Fruit fly (Drosophila melanogaster) whole organism, embryonic: ENCODE results near the gene mask.

Experiments used
- CG10321 ChIP-seq: fragments of 200-800 bp; sonication (Bioruptor generic); IDR thresholded peaks from 2 replicates; pipeline ENCODE4 v1.3.6; 2022; ENCODE audit warnings: missing biosample characterization, missing genetic modification characterization
- CG11093 ChIP-seq: fragments of 200-800 bp; sonication (Bioruptor generic); IDR thresholded peaks from 3 replicates; pipeline ENCODE4 v1.3.6; 2022; ENCODE audit warnings: missing biosample characterization, missing genetic modification characterization
- CG11456 ChIP-seq: fragments of 200-800 bp; sonication (Bioruptor generic); IDR thresholded peaks from 3 replicates; pipeline ENCODE4 v1.3.6; 2022; ENCODE audit warnings: missing biosample characterization, missing genetic modification characterization
- CG12155 ChIP-seq: fragments of 200-800 bp; sonication (Bioruptor generic); optimal IDR thresholded peaks from 3 replicates; lab custom pipeline; 2016; ENCODE audit warnings: missing biosample characterization, missing genetic modification characterization
- CG12219 ChIP-seq: fragments of 200-800 bp; sonication (Bioruptor generic); optimal IDR thresholded peaks from 3 replicates; lab custom pipeline; 2018; ENCODE audit warnings: missing biosample characterization, mild to moderate bottlenecking, missing genetic modification characterization
- CG13775 ChIP-seq: fragments of 200-800 bp; sonication (Bioruptor generic); optimal IDR thresholded peaks from 3 replicates; lab custom pipeline; 2017; ENCODE audit warnings: missing biosample characterization, mild to moderate bottlenecking, missing genetic modification characterization
- CG17186 ChIP-seq: fragments of 200-800 bp; sonication (Bioruptor generic); optimal IDR thresholded peaks from 3 replicates; lab custom pipeline; 2017; ENCODE audit warnings: missing biosample characterization, missing genetic modification reagents, missing genetic modification characterization
- CG17912 ChIP-seq: fragments of 200-800 bp; sonication (Bioruptor generic); optimal IDR thresholded peaks from 2 replicates; lab custom pipeline; 2018; ENCODE audit warnings: missing biosample characterization, mild to moderate bottlenecking, missing genetic modification characterization
- CG2116 ChIP-seq: fragments of 200-800 bp; sonication (Bioruptor generic); optimal IDR thresholded peaks from 3 replicates; lab custom pipeline; 2018; ENCODE audit warnings: missing biosample characterization, mild to moderate bottlenecking, missing genetic modification characterization
- CG2202 ChIP-seq: fragments of 200-800 bp; sonication (Bioruptor generic); optimal IDR thresholded peaks from 2 replicates; lab custom pipeline; 2018; ENCODE audit warnings: missing biosample characterization, mild to moderate bottlenecking, missing genetic modification characterization
- CG2712 ChIP-seq: fragments of 200-800 bp; optimal IDR thresholded peaks from 3 replicates; lab custom pipeline; 2019; ENCODE audit warnings: missing biosample characterization, mild to moderate bottlenecking, missing genetic modification characterization, moderate library complexity
- CG30403 ChIP-seq: fragments of 200-800 bp; sonication (Bioruptor generic); optimal IDR thresholded peaks from 3 replicates; lab custom pipeline; 2016; ENCODE audit warnings: missing biosample characterization, missing genetic modification characterization
- CG31388 ChIP-seq: fragments of 200-800 bp; sonication (Bioruptor generic); optimal IDR thresholded peaks from 2 replicates; lab custom pipeline; 2016; ENCODE audit warnings: missing biosample characterization, missing genetic modification characterization
- CG31441 ChIP-seq: fragments of 200-800 bp; sonication (Bioruptor generic); IDR thresholded peaks from 2 replicates; pipeline ENCODE4 v1.3.6; 2022; ENCODE audit warnings: missing biosample characterization, missing genetic modification characterization
- CG3281 ChIP-seq: fragments of 200-800 bp; sonication (Bioruptor generic); optimal IDR thresholded peaks from 3 replicates; lab custom pipeline; 2017; ENCODE audit warnings: missing biosample characterization, mild to moderate bottlenecking, missing genetic modification characterization
- CG33557 ChIP-seq: fragments of 200-800 bp; sonication (Bioruptor generic); optimal IDR thresholded peaks from 2 replicates; lab custom pipeline; 2019; ENCODE audit warnings: missing biosample characterization, mild to moderate bottlenecking, missing genetic modification characterization, moderate library complexity
- CG34224 ChIP-seq: fragments of 200-800 bp; sonication (Bioruptor generic); IDR thresholded peaks from 3 replicates; pipeline ENCODE4 v1.3.6; 2022; ENCODE audit warnings: missing biosample characterization, missing genetic modification characterization; ENCODE audit not compliant: partially characterized antibody
- CG34376 ChIP-seq: fragments of 200-800 bp; sonication (Bioruptor generic); optimal IDR thresholded peaks from 2 replicates; lab custom pipeline; 2018; ENCODE audit warnings: missing biosample characterization, mild to moderate bottlenecking, missing genetic modification characterization
- CG3726 ChIP-seq: fragments of 200-800 bp; sonication (Bioruptor generic); IDR thresholded peaks from 3 replicates; pipeline ENCODE4, ENCODE4 v1.3.6; 2022; ENCODE audit warnings: missing biosample characterization, missing genetic modification characterization
- CG4820 ChIP-seq: fragments of 200-800 bp; sonication (Bioruptor generic); optimal IDR thresholded peaks from 3 replicates; lab custom pipeline; 2016; ENCODE audit warnings: missing biosample characterization, missing genetic modification characterization
- CG7357 ChIP-seq: fragments of 200-800 bp; sonication (Bioruptor generic); IDR thresholded peaks from 3 replicates; pipeline ENCODE4 v1.3.6; 2022; ENCODE audit warnings: missing biosample characterization, missing genetic modification characterization
- CG7745 ChIP-seq: fragments of 200-800 bp; sonication (Bioruptor generic); optimal IDR thresholded peaks from 2 replicates; lab custom pipeline; 2018; ENCODE audit warnings: missing biosample characterization, mild to moderate bottlenecking, missing genetic modification characterization, moderate library complexity
- CG7839 ChIP-seq: fragments of 200-800 bp; sonication (Bioruptor generic); optimal IDR thresholded peaks from 3 replicates; lab custom pipeline; 2018; ENCODE audit warnings: missing biosample characterization, mild to moderate bottlenecking, missing genetic modification characterization, moderate library complexity
- CG7963 ChIP-seq: fragments of 200-800 bp; sonication (Bioruptor generic); IDR thresholded peaks from 3 replicates; pipeline ENCODE4 v1.3.6; 2022; ENCODE audit warnings: missing biosample characterization, missing genetic modification characterization; ENCODE audit not compliant: partially characterized antibody
- CG8290 ChIP-seq, 3 experiments: fragments of 200-800 bp; sonication (Bioruptor generic); optimal IDR thresholded peaks; 2 replicates each; lab custom pipeline; 2016 to 2019; ENCODE audit warnings: missing biosample characterization in 3 of 3, missing genetic modification characterization in 3 of 3, mild to moderate bottlenecking in 2 of 3, moderate library complexity in 1 of 3
- Dref ChIP-seq: fragments of 200-800 bp; sonication (Bioruptor generic); IDR thresholded peaks from 2 replicates; pipeline ENCODE4 v1.3.6; 2022; ENCODE audit warnings: missing biosample characterization, missing genetic modification characterization
- Hr78 ChIP-seq, 2 experiments: fragments of 200-800 bp in 1 of 2; fragments of >200 bp in 1 of 2; sonication (Bioruptor generic) in 1 of 2; optimal IDR thresholded peaks; 2 replicates each; lab custom pipeline; 2017 to 2019; ENCODE audit warnings: missing biosample characterization in 2 of 2, missing genetic modification characterization in 2 of 2, mild to moderate bottlenecking in 1 of 2, moderate library complexity in 1 of 2
- Lpt ChIP-seq: fragments of >200 bp; optimal IDR thresholded peaks from 2 replicates; lab custom pipeline; 2018; ENCODE audit warnings: missing biosample characterization, missing genetic modification characterization
- Myb ChIP-seq: fragments of 200-800 bp; sonication (Bioruptor generic); optimal IDR thresholded peaks from 2 replicates; lab custom pipeline; 2016; ENCODE audit warnings: missing biosample characterization, missing genetic modification characterization
- NC2β ChIP-seq: fragments of 200-800 bp; sonication (Bioruptor generic); optimal IDR thresholded peaks from 2 replicates; lab custom pipeline; 2016; ENCODE audit warnings: missing biosample characterization, missing genetic modification characterization
- Scr ChIP-seq: fragments of 200-800 bp; sonication (Bioruptor generic); IDR thresholded peaks from 2 replicates; pipeline ENCODE4 v1.3.6; 2022; ENCODE audit warnings: missing biosample characterization, missing genetic modification characterization; ENCODE audit not compliant: partially characterized antibody
- Sry-δ ChIP-seq: fragments of 200-800 bp; sonication (Bioruptor generic); optimal IDR thresholded peaks from 2 replicates; lab custom pipeline; 2016; ENCODE audit warnings: missing biosample characterization, missing genetic modification characterization
- Stat92E ChIP-seq, 3 experiments: fragments of >200 bp in 2 of 3; fragments of 200-800 bp in 1 of 3; sonication (Bioruptor generic) in 1 of 3; optimal IDR thresholded peaks; 2 replicates each; lab custom pipeline; 2017 to 2019; ENCODE audit warnings: missing biosample characterization in 3 of 3, missing genetic modification characterization in 3 of 3, mild to moderate bottlenecking in 1 of 3, moderate library complexity in 1 of 3
- Taf1 ChIP-seq: fragments of 200-800 bp; sonication (Bioruptor generic); IDR thresholded peaks from 2 replicates; pipeline ENCODE4 v1.3.6; 2022; ENCODE audit warnings: missing biosample characterization, missing genetic modification characterization
- bab2 ChIP-seq: fragments of 200-800 bp; sonication (Bioruptor generic); optimal IDR thresholded peaks from 2 replicates; lab custom pipeline; 2016; ENCODE audit warnings: missing biosample characterization, missing genetic modification characterization
- bsh ChIP-seq, 2 experiments: fragments of 200-800 bp; sonication (Bioruptor generic); optimal IDR thresholded peaks; 2 replicates each; lab custom pipeline; 2017 to 2018; ENCODE audit warnings: mild to moderate bottlenecking in 2 of 2, missing biosample characterization in 2 of 2, missing genetic modification characterization in 2 of 2, moderate library complexity in 1 of 2
- cg ChIP-seq: fragments of 200-800 bp; sonication (Bioruptor generic); optimal IDR thresholded peaks from 3 replicates; lab custom pipeline; 2019; ENCODE audit warnings: missing biosample characterization, mild to moderate bottlenecking, missing genetic modification characterization, moderate library complexity
- ci ChIP-seq: fragments of 200-800 bp; sonication (Bioruptor generic); IDR thresholded peaks from 3 replicates; pipeline ENCODE4 v1.3.6; 2022; ENCODE audit warnings: missing biosample characterization, missing genetic modification characterization
- corto ChIP-seq: fragments of 200-800 bp; sonication (Bioruptor generic); optimal IDR thresholded peaks from 2 replicates; lab custom pipeline; 2016; ENCODE audit warnings: missing biosample characterization, mild to moderate bottlenecking, missing genetic modification characterization, moderate library complexity
- dmrt99B ChIP-seq: fragments of 200-800 bp; sonication (Bioruptor generic); optimal IDR thresholded peaks from 2 replicates; lab custom pipeline; 2018; ENCODE audit warnings: missing biosample characterization, mild to moderate bottlenecking, missing genetic modification characterization, moderate library complexity
- fd64A ChIP-seq: fragments of 200-800 bp; sonication (Bioruptor generic); optimal IDR thresholded peaks from 3 replicates; lab custom pipeline; 2018; ENCODE audit warnings: missing biosample characterization, mild to moderate bottlenecking, missing genetic modification characterization
- her ChIP-seq: fragments of 200-800 bp; sonication (Bioruptor generic); optimal IDR thresholded peaks from 2 replicates; lab custom pipeline; 2016; ENCODE audit warnings: missing biosample characterization, missing genetic modification characterization
- oc ChIP-seq: fragments of 200-800 bp; sonication (Bioruptor generic); optimal IDR thresholded peaks from 2 replicates; lab custom pipeline; 2018; ENCODE audit warnings: missing biosample characterization, mild to moderate bottlenecking, missing genetic modification characterization, moderate library complexity
- pfk ChIP-seq: fragments of 200-800 bp; sonication (Bioruptor generic); optimal IDR thresholded peaks from 2 replicates; lab custom pipeline; 2018; ENCODE audit warnings: missing biosample characterization, mild to moderate bottlenecking, missing genetic modification characterization, moderate library complexity
- pzg ChIP-seq: fragments of 200-800 bp; sonication (Bioruptor generic); optimal IDR thresholded peaks from 3 replicates; lab custom pipeline; 2018; ENCODE audit warnings: missing biosample characterization, mild to moderate bottlenecking, missing genetic modification characterization, moderate library complexity
- slou ChIP-seq: fragments of 200-800 bp; sonication (Bioruptor generic); optimal IDR thresholded peaks from 3 replicates; lab custom pipeline; 2016; ENCODE audit warnings: missing biosample characterization, missing genetic modification characterization
- slp2 ChIP-seq: fragments of 200-800 bp; sonication (Bioruptor generic); optimal IDR thresholded peaks from 2 replicates; lab custom pipeline; 2016; ENCODE audit warnings: missing biosample characterization, missing genetic modification characterization
- stc ChIP-seq: fragments of 200-800 bp; sonication (Bioruptor generic); IDR thresholded peaks from 2 replicates; pipeline ENCODE4 v1.3.6; 2022; ENCODE audit warnings: missing biosample characterization, missing genetic modification characterization
- wdn ChIP-seq: fragments of 200-800 bp; sonication (Bioruptor generic); IDR thresholded peaks from 2 replicates; pipeline ENCODE4 v1.3.6; 2022; ENCODE audit warnings: missing biosample characterization, missing genetic modification characterization
- yki ChIP-seq: fragments of >200 bp; optimal IDR thresholded peaks from 3 replicates; lab custom pipeline; 2018

The mask gene

DNA sequence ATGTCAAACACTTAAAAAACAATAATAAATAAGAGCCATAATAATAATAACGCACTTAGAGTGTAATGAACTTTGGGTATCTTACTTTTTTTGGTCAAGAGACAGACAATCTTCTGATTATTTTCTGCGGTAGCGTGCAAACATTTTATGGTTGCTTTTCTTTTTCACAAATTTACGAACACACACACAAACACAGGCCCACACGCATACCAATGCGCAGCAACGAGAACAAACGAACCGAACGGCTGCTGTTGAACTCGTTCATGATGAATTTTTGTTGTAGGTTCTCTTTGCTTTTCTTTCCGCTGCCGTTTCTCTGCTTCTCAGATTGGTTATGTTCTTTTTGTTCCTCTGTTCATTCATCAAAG, 3.8 kb downstream of the mask start (continued):
- TF ChIP-seq ci (GFP tag; lab: Robert Waterston, UW) (no peak), bab2 (GFP tag; lab: Kevin White, UChicago) (no peak), corto (peak; percentile 11), CG17186 (GFP tag; lab: Kevin White, UChicago) (no peak), Taf1 (GFP tag; lab: Robert Waterston, UW) (no peak), oc (no peak), Hr78 (GFP tag; optimal IDR thresholded peaks at IDR 0.05; lab: Kevin White, UChicago) (no peak), CG12155 (GFP tag; lab: Kevin White, UChicago) (peak; percentile 53), cg (GFP tag; lab: Kevin White, UChicago) (peak; percentile 59), CG31441 (GFP tag; lab: Robert Waterston, UW) (no peak), CG10321 (no peak), CG11093 (GFP tag; lab: Robert Waterston, UW) (no peak), wdn (GFP tag; lab: Robert Waterston, UW) (no peak), CG34376 (GFP tag; lab: Kevin White, UChicago) (no peak), CG2202 (tag; lab: Kevin White, UChicago) (no peak), her (GFP tag; lab: Kevin White, UChicago) (no peak), yki (lab: Kevin White, UChicago) (no peak), CG7357 (GFP tag; lab: Robert Waterston, UW) (no peak), CG17912 (GFP tag; lab: Kevin White, UChicago) (no peak), Stat92E (GFP tag; optimal IDR thresholded peaks at IDR 0.05; lab: Kevin White, UChicago) (no peak), CG33557 (GFP tag; lab: Kevin White, UChicago) (no peak), slou (GFP tag; lab: Kevin White, UChicago) (no peak), pfk (GFP tag; lab: Kevin White, UChicago) (no peak)

DNA sequence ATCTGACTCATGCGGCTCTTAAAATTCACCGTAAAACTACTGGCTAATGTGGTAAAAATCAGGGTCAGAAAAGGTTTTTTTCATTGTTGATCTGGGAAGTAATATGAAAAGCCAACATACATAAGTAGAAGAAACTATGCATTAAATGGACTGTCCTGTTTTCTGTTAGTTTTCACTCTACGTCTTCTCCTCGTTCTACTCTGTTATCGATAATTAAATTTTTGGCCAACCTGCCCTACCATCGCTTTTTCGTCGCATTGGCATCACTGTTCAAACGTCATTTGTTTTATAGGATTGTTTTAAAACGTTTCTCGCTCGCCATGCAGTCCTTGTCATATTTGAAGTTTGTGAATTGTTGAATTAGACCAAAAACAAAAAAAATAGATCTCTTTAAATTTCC, 4.4 kb downstream of the mask start:
- TF ChIP-seq CG7745 (peak; percentile 21), Myb (GFP tag; lab: Kevin White, UChicago) (peak; percentile 1), pzg (GFP tag; lab: Kevin White, UChicago) (peak; percentile 2), Scr (peak; percentile 8; the same call in 1 of the 2 replicates), CG2116 (GFP tag; lab: Kevin White, UChicago) (peak; percentile 7), Dref (peak; percentile 54), slp2 (GFP tag; lab: Kevin White, UChicago) (no peak), CG34224 (GFP tag; lab: Robert Waterston, UW) (0 out of 3 replicates have a peak, but pooled peaks have one; percentile 15), CG7963 (GFP tag; lab: Robert Waterston, UW) (0 out of 3 replicates have a peak, but pooled peaks have one; percentile 32), Lpt (GFP tag; lab: Kevin White, UChicago) (no peak), Sry-δ (GFP tag; lab: Kevin White, UChicago) (peak; percentile 55), CG31388 (no peak)

DNA sequence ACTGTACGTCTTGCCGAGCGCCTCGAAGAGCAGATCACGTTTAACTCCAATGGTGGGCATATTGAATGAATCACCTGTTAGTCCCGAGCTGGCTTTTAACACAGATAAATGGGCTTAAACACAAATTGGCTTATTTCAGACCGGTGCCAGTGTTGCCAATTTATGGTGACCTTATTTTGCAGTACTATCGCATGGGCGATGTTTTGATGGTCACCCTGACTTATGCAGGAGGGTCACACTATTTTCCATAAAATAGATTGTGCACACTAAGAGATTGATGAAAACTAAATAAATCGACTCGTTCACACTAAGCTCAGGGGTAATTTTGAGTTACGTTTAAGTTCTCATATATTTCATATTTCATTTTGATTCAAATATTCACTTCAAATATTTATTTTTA, 22.1 kb downstream of the mask start, which contains the start of gene beta-PheRS:
beta-PheRS (minus strand) TSS at position 186 of the 400 bp plus-strand sequence.
- TF ChIP-seq CG8290 (GFP tag; optimal IDR thresholded peaks at IDR 0.05; lab: Kevin White, UChicago) (peak; percentile 88), CG8290 (tag; optimal IDR thresholded peaks at IDR 0.05; lab: Kevin White, UChicago) (peak in 1 of 2 experiments; percentile 80), fd64A (GFP tag; lab: Kevin White, UChicago) (no peak), CG4820 (GFP tag; lab: Kevin White, UChicago) (peak; percentile 31), CG12219 (GFP tag; lab: Kevin White, UChicago) (no peak), bsh (GFP tag; optimal IDR thresholded peaks at IDR 0.05; lab: Kevin White, UChicago) (no peak), stc (no peak), dmrt99B (tag; lab: Kevin White, UChicago) (no peak), CG7839 (no peak), CG2712 (tag; lab: Kevin White, UChicago) (peak; percentile 91), CG30403 (GFP tag; lab: Kevin White, UChicago) (peak; percentile 61), CG13775 (GFP tag; lab: Kevin White, UChicago) (peak; percentile 58), NC2β (GFP tag; lab: Kevin White, UChicago) (peak; percentile 50), CG3726 (GFP tag; lab: Robert Waterston, UW) (no peak), CG3281 (no peak), CG11456 (GFP tag; lab: Robert Waterston, UW) (peak; percentile 68; the same call in 2 of the 3 replicates)
